Fruit fly (Drosophila melanogaster): ENCODE data around the gene CG33687.

The CG33687 gene

dm6 chr3L:16153089-16153488 is 44.6 kb upstream of the CG33687 start:
- no peak for TF ChIP-seq h (GFP tag; optimal IDR thresholded peaks at IDR 0.05)
- TF ChIP-seq pan (optimal IDR thresholded peaks at IDR 0.05) = no peak
- no peak for TF ChIP-seq Abd-B (GFP tag; optimal IDR thresholded peaks at IDR 0.05)
- TF ChIP-seq Myc (optimal IDR thresholded peaks at IDR 0.05) = no peak
- TF ChIP-seq Jra (GFP tag; optimal IDR thresholded peaks at IDR 0.05) = no peak
- TF ChIP-seq rgr (GFP tag; optimal IDR thresholded peaks at IDR 0.05) = no peak
- TF ChIP-seq psq (GFP tag; optimal IDR thresholded peaks at IDR 0.05) = no peak
- no peak for TF ChIP-seq Hnf4 (GFP tag; optimal IDR thresholded peaks at IDR 0.05)
- TF ChIP-seq ey (GFP tag; optimal IDR thresholded peaks at IDR 0.05) = no peak
- no peak for TF ChIP-seq brk (GFP tag; optimal IDR thresholded peaks at IDR 0.05)
- no peak for TF ChIP-seq br (GFP tag; optimal IDR thresholded peaks at IDR 0.05)
- TF ChIP-seq usp (GFP tag; optimal IDR thresholded peaks at IDR 0.05) = no peak
- no peak for TF ChIP-seq Vsx2 (GFP tag; optimal IDR thresholded peaks at IDR 0.05; ENCODE audit: partially characterized antibody)
- TF ChIP-seq Mio (GFP tag; optimal IDR thresholded peaks at IDR 0.05) = no peak

dm6 chr3L:16153650-16154049 is 44.0 kb upstream of the CG33687 start:
- TF ChIP-seq tai (GFP tag; optimal IDR thresholded peaks at IDR 0.05) (no peak), Hnf4 (GFP tag; optimal IDR thresholded peaks at IDR 0.05) (peak; percentile 13)

dm6 chr3L:16155547-16155946 is 42.1 kb upstream of the CG33687 start:
- TF ChIP-seq fru (GFP tag; optimal IDR thresholded peaks at IDR 0.05) (no peak), CrebA (GFP tag; optimal IDR thresholded peaks at IDR 0.05; ENCODE audit: borderline replicate concordance) (no peak), Abd-B (GFP tag; optimal IDR thresholded peaks at IDR 0.05) (no peak), Mio (GFP tag; optimal IDR thresholded peaks at IDR 0.05) (no peak), Rel (GFP tag; optimal IDR thresholded peaks at IDR 0.05) (no peak), Rel (tag; optimal IDR thresholded peaks at IDR 0.05) (no peak), Hr78 (GFP tag; optimal IDR thresholded peaks at IDR 0.05) (no peak), OdsH (GFP tag; optimal IDR thresholded peaks at IDR 0.05) (no peak), Sp1 (GFP tag; optimal IDR thresholded peaks at IDR 0.05) (no peak), woc (GFP tag; optimal IDR thresholded peaks at IDR 0.05) (no peak), sv (GFP tag; optimal IDR thresholded peaks at IDR 0.05) (no peak)

dm6 chr3L:16156788-16157208 is 40.9 kb upstream of the CG33687 start:
- TF ChIP-seq pan (optimal IDR thresholded peaks at IDR 0.05) (no peak), foxo (GFP tag; optimal IDR thresholded peaks at IDR 0.05) (no peak), OdsH (GFP tag; optimal IDR thresholded peaks at IDR 0.05) (no peak), CG32264 (GFP tag; optimal IDR thresholded peaks at IDR 0.05) (no peak), lola (GFP tag; optimal IDR thresholded peaks at IDR 0.05) (no peak), dsf (GFP tag; optimal IDR thresholded peaks at IDR 0.05; ENCODE audit: borderline replicate concordance) (no peak), sv (GFP tag; optimal IDR thresholded peaks at IDR 0.05) (no peak), ey (GFP tag; optimal IDR thresholded peaks at IDR 0.05) (no peak), rgr (GFP tag; optimal IDR thresholded peaks at IDR 0.05) (no peak), brk (GFP tag; optimal IDR thresholded peaks at IDR 0.05) (no peak), sage (GFP tag; optimal IDR thresholded peaks at IDR 0.05) (no peak), usp (GFP tag; optimal IDR thresholded peaks at IDR 0.05) (no peak), dmrt93B (GFP tag; optimal IDR thresholded peaks at IDR 0.05) (no peak), Dfd (GFP tag; optimal IDR thresholded peaks at IDR 0.05) (no peak)

dm6 chr3L:16157251-16158190 is 40.1 kb upstream of the CG33687 start:
- TF ChIP-seq dsf (GFP tag; optimal IDR thresholded peaks at IDR 0.05; ENCODE audit: borderline replicate concordance) (no peak), lola (GFP tag; optimal IDR thresholded peaks at IDR 0.05) (no peak), dl (GFP tag; optimal IDR thresholded peaks at IDR 0.05; ENCODE audit: insufficient read depth in 1 of 2, partially characterized antibody in 2 of 2) (no peak), CG32264 (GFP tag; optimal IDR thresholded peaks at IDR 0.05) (no peak), CrebA (GFP tag; optimal IDR thresholded peaks at IDR 0.05; ENCODE audit: borderline replicate concordance) (no peak), Myc (optimal IDR thresholded peaks at IDR 0.05) (no peak), sv (GFP tag; optimal IDR thresholded peaks at IDR 0.05) (peak; percentile 20), pan (optimal IDR thresholded peaks at IDR 0.05) (no peak), N (GFP tag; optimal IDR thresholded peaks at IDR 0.05) (no peak), brk (GFP tag; optimal IDR thresholded peaks at IDR 0.05) (no peak), foxo (GFP tag; optimal IDR thresholded peaks at IDR 0.05) (peak in 1 of 2 experiments; percentile 49), Mio (GFP tag; optimal IDR thresholded peaks at IDR 0.05) (no peak), dmrt93B (GFP tag; optimal IDR thresholded peaks at IDR 0.05) (no peak), Sp1 (GFP tag; optimal IDR thresholded peaks at IDR 0.05) (no peak), psq (GFP tag; optimal IDR thresholded peaks at IDR 0.05) (no peak), ey (GFP tag; optimal IDR thresholded peaks at IDR 0.05) (peak; percentile 20), Hr83 (GFP tag; optimal IDR thresholded peaks at IDR 0.05; ENCODE audit: poor library complexity, severe bottlenecking) (no peak), Vsx2 (GFP tag; optimal IDR thresholded peaks at IDR 0.05; ENCODE audit: partially characterized antibody) (no peak), jim (GFP tag; optimal IDR thresholded peaks at IDR 0.05) (no peak), usp (GFP tag; optimal IDR thresholded peaks at IDR 0.05) (no peak), Hnf4 (GFP tag; optimal IDR thresholded peaks at IDR 0.05) (peak; percentile 47), h (GFP tag; optimal IDR thresholded peaks at IDR 0.05) (peak; percentile 50), Rel (GFP tag; optimal IDR thresholded peaks at IDR 0.05) (no peak), Rel (tag; optimal IDR thresholded peaks at IDR 0.05) (no peak), Dif (GFP tag; optimal IDR thresholded peaks at IDR 0.05; ENCODE audit: partially characterized antibody) (no peak), OdsH (GFP tag; optimal IDR thresholded peaks at IDR 0.05) (peak; percentile 15), Hr78 (GFP tag; optimal IDR thresholded peaks at IDR 0.05) (no peak), Jra (GFP tag; optimal IDR thresholded peaks at IDR 0.05) (no peak), HLH106 (tag; optimal IDR thresholded peaks at IDR 0.05) (no peak)
